Fruit fly (Drosophila melanogaster) whole organism, larva: ENCODE results near the gene CG6511.

Source experiments
- noc ChIP-seq: fragments of 200-800 bp; sonication (Bioruptor generic); optimal IDR thresholded peaks from 3 replicates; lab custom pipeline; 2019; ENCODE audit warnings: missing biosample characterization, mild to moderate bottlenecking, missing genetic modification characterization, moderate library complexity

CG6511 gene

DNA sequence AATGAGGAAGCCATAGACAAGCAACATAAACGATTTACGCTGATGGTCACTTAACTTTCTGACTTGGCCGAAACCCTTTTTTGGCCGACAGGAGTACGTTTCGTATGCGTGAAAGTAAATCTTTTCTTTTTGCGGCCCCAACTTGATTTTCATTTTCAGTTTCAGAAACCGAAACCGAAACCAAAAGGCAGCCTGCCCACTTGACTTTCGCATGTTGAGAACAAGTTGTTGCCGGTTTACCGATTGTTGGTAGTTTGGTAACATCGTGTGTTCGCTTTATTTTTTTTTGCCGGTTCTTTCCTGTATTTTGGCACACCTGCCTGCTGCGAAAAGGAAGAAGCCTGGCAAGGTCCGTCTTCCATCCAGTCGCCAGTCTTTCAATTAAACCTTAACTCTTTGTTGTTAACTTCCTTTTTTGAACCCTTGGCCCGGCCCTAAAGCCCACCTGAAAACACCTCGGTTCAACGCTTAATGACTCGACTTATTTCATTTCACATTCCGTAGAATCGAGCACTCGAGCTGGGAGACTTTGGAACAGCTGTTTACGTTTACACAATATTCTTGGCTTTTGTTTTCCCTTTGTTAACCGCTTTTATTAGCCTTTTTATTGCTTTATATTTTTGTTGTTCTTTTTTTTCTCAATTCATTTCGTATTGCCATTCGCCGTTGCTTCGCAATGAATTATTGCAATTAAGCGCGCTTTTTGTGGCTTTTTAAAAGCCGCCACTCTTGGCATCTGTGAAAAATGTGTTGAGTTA is 54.0 kb downstream of the CG6511 start:
- TF ChIP-seq noc (tag; lab: Kevin White, UChicago): no peak
